Fruit fly (Drosophila melanogaster): ENCODE data around the gene CG10300.

DNA sequence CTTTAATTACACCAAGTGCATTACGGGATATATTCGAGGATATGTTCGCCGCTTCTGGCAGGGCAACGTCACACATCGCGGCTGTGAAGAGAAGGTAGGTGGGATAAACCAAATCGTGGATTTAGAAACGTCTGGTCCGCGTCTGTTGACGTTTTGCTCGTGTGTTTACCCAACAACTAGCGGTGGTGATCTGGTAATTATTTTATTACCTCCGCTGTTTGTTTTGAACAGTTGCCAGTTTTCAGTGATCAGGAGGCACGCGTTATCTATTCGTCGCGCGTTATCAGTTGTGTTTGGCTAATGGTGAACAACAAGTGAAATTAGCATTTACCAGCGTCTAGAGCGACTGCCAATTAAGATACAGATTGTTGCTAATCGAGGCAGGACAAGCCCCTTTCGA, 17.7 kb downstream of the CG10300 start:
- TF ChIP-seq ttk (optimal IDR thresholded peaks at IDR 0.05) (no peak), Sin3A (optimal IDR thresholded peaks at IDR 0.05) (no peak), Myc (optimal IDR thresholded peaks at IDR 0.05) (no peak), h (optimal IDR thresholded peaks at IDR 0.05) (no peak), insv (optimal IDR thresholded peaks at IDR 0.05) (no peak), psq (optimal IDR thresholded peaks at IDR 0.05) (no peak)
